Worm (Caenorhabditis elegans): Measurements from ENCODE around the gene his-7.
A peak's percentile ranks its signal among the peaks of the same experiment; 100 is the strongest.

DNA sequence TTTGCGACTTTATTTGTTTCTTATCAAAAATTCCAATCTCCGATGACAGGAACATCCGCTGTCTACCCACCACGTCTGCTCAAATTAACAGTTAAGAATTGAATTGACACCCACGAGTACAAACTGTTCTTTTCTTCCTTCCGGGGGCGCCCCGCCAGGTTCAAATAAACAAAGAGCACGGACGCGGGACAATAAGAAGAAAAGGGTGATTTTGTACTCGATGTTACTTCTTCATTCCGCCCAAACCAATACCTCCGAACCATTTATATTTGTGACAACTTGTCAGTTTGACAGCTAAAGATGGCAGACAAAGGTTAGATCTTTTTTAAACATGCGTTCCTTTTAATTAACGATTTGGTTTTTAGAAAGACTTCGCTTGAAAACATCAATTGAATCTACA is 7.4 kb upstream of the his-7 start, which contains the start of gene otpl-6:
- TF ChIP-seq pha-4 (tag; optimal IDR thresholded peaks at IDR 0.05) (peak; percentile 22), sea-2 (GFP tag; optimal IDR thresholded peaks at IDR 0.05) (no peak), unc-62 (GFP tag; optimal IDR thresholded peaks at IDR 0.05) (no peak), ama-1 (optimal IDR thresholded peaks at IDR 0.05) (no peak), nhr-25 (tag; optimal IDR thresholded peaks at IDR 0.05) (no peak), nhr-12 (tag; optimal IDR thresholded peaks at IDR 0.05) (no peak), R02D3.7 (tag; optimal IDR thresholded peaks at IDR 0.05) (no peak)
